Worm (Caenorhabditis elegans) whole organism, L4/young adult: Measurements from ENCODE around the gene F10E9.10.

Experiments
- W03F9.2 ChIP-seq: fragments of 150-350 bp; optimal IDR thresholded peaks from 2 replicates; lab custom pipeline; 2014; ENCODE audit warnings: missing biosample characterization, missing genetic modification characterization
- dao-5 ChIP-seq: sonication (generic microtip); optimal IDR thresholded peaks from 2 replicates; lab custom pipeline; 2016; ENCODE audit warnings: missing genotype, missing genetic modification characterization, moderate library complexity, missing compliant biosample characterization
- him-1 ChIP-seq: sonication (generic microtip); optimal IDR thresholded peaks from 2 replicates; lab custom pipeline; 2016; ENCODE audit warnings: missing genotype, missing genetic modification reagents, missing genetic modification characterization, missing compliant biosample characterization

- TF ChIP-seq W03F9.2 (no peak), him-1 (no peak), dao-5 (no peak)
Measured at ce11 chrIII:8310239-8311057, 9.6 kb downstream of the F10E9.10 start, which contains the start of gene F10E9.3.
